Worm (Caenorhabditis elegans) whole organism, L1 larva: Measurements from ENCODE around the gene erp-44.3.

Experiments used
- C04F5.9 ChIP-seq: sonication (generic microtip); optimal IDR thresholded peaks from 2 replicates; lab custom pipeline; 2016; ENCODE audit warnings: missing genetic modification characterization, missing compliant biosample characterization
- ama-1 ChIP-seq: fragments of 150-350 bp; optimal IDR thresholded peaks from 2 replicates; lab custom pipeline; 2014
- blmp-1 ChIP-seq: fragments of 150-350 bp; optimal IDR thresholded peaks from 2 replicates; lab custom pipeline; 2014; ENCODE audit warnings: missing biosample characterization, missing genetic modification characterization
- ceh-82 ChIP-seq, 3 experiments: fragments of 150-350 bp in 1 of 3; sonication (generic microtip) in 2 of 3; optimal IDR thresholded peaks; 2 replicates each; lab custom pipeline; 2014 to 2017; ENCODE audit warnings: missing biosample characterization in 3 of 3, missing genetic modification characterization in 3 of 3
- ces-1 ChIP-seq: fragments of 150-350 bp; optimal IDR thresholded peaks from 2 replicates; lab custom pipeline; 2014; ENCODE audit warnings: missing biosample characterization, missing genetic modification reagents, missing genetic modification characterization
- dsc-1 ChIP-seq: sonication (generic microtip); optimal IDR thresholded peaks from 2 replicates; lab custom pipeline; 2016; ENCODE audit warnings: mild to moderate bottlenecking, missing genetic modification characterization, missing compliant biosample characterization
- nhr-11 ChIP-seq: fragments of 150-350 bp; optimal IDR thresholded peaks from 2 replicates; lab custom pipeline; 2014; ENCODE audit warnings: missing biosample characterization, missing genetic modification characterization
- snu-23 ChIP-seq: sonication (generic microtip); optimal IDR thresholded peaks from 2 replicates; lab custom pipeline; 2016; ENCODE audit warnings: missing genetic modification characterization, missing compliant biosample characterization
- sox-4 ChIP-seq: sonication (generic microtip); optimal IDR thresholded peaks from 2 replicates; lab custom pipeline; 2016; ENCODE audit warnings: missing genetic modification characterization, missing compliant biosample characterization
- sptf-1 ChIP-seq: fragments of 150-350 bp; optimal IDR thresholded peaks from 2 replicates; lab custom pipeline; 2014; ENCODE audit warnings: missing biosample characterization, missing genetic modification characterization
- unc-130 ChIP-seq: fragments of 150-350 bp; optimal IDR thresholded peaks from 2 replicates; lab custom pipeline; 2017; ENCODE audit warnings: missing biosample characterization, missing genetic modification characterization, inconsistent platforms
- unc-86 ChIP-seq: sonication (generic microtip); optimal IDR thresholded peaks from 2 replicates; lab custom pipeline; 2016; ENCODE audit warnings: missing genetic modification characterization, missing compliant biosample characterization

ce11 chrIV:8168660-8169059 lies 46.2 kb downstream of the erp-44.3 start, which contains the start of gene clec-52:
- no peak for TF ChIP-seq unc-130
- TF ChIP-seq sox-4 = no peak
- no peak for TF ChIP-seq C04F5.9 (tag; lab: Kevin White, UChicago)
- no peak for TF ChIP-seq ama-1 (lab: Kevin White, UChicago)
- no peak for TF ChIP-seq ces-1 (GFP tag; lab: Kevin White, UChicago)
- TF ChIP-seq dsc-1 (tag; lab: Kevin White, UChicago) = no peak
- TF ChIP-seq sptf-1 (tag; lab: Kevin White, UChicago) = no peak
- TF ChIP-seq unc-86 = no peak
- no peak for TF ChIP-seq blmp-1
- no peak for TF ChIP-seq ceh-82 (tag; optimal IDR thresholded peaks at IDR 0.05; lab: Kevin White, UChicago)
- no peak for TF ChIP-seq nhr-11 (tag; lab: Kevin White, UChicago)
- no peak for TF ChIP-seq snu-23 (GFP tag; lab: Kevin White, UChicago)
